Worm (Caenorhabditis elegans) whole organism, mixed stage, embryonic: Measurements from ENCODE around the gene lron-14.

Source experiments
- ceh-43 ChIP-seq: fragments of 200-800 bp; sonication (Bioruptor generic); optimal IDR thresholded peaks from 2 replicates; lab custom pipeline; 2018; ENCODE audit warnings: mild to moderate bottlenecking, missing genetic modification characterization, moderate library complexity, missing compliant biosample characterization
- nhr-28 ChIP-seq: fragments of 150-350 bp; optimal IDR thresholded peaks from 2 replicates; lab custom pipeline; 2014; ENCODE audit warnings: missing biosample characterization, missing genetic modification characterization

DNA sequence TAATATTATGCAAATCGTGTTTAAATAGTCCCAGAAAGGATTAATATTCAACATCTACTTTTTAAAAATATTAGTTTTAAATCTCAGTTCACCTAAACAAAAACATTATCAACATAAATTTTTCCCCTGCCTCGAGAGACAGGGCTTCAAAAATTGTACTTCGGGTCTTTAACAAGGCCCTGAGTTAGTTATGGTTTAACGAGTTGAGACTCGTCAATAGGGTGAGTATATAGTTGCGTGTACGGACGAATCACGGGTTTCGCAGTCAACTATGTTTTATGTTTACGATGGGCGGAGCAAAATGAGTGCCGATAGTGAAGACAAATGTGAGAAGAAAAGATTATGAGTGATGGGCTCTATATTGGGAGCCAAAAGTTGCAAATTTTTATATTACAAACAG is 54.8 kb downstream of the lron-14 start:
- TF ChIP-seq nhr-28 (tag; lab: Kevin White, UChicago) (no peak), ceh-43 (GFP tag; lab: Kevin White, UChicago) (no peak)
